Worm (Caenorhabditis elegans): ENCODE measurements around the gene C28A5.2.

The C28A5.2 gene

ce11 chrIII:4476806-4477205 lies 37.5 kb upstream of the C28A5.2 start:
- no peak for TF ChIP-seq hlh-30 (tag; optimal IDR thresholded peaks at IDR 0.05; ENCODE audit: insufficient read depth)
- TF ChIP-seq ztf-7 (tag; optimal IDR thresholded peaks at IDR 0.05) = no peak
- TF ChIP-seq lim-7 (GFP tag; IDR thresholded peaks at IDR 0.05) = no peak
- TF ChIP-seq hif-1 (tag; optimal IDR thresholded peaks at IDR 0.05) = no peak
- no peak for TF ChIP-seq nhr-237 (tag; optimal IDR thresholded peaks at IDR 0.05)
- 0 out of 2 replicates have a peak, but pooled peaks have one; percentile 33 for TF ChIP-seq tra-1 (GFP tag; IDR thresholded peaks at IDR 0.05)
- TF ChIP-seq ceh-28 (tag; optimal IDR thresholded peaks at IDR 0.05) = no peak
- TF ChIP-seq nhr-28 (tag; optimal IDR thresholded peaks at IDR 0.05) = no peak
- no peak for TF ChIP-seq R02D3.7 (tag; optimal IDR thresholded peaks at IDR 0.05)
- TF ChIP-seq F49E8.2 (tag; optimal IDR thresholded peaks at IDR 0.05; ENCODE audit: borderline replicate concordance) = peak; percentile 71
- no peak for TF ChIP-seq ceh-82 (tag; optimal IDR thresholded peaks at IDR 0.05)
- no peak for TF ChIP-seq ceh-44 (GFP tag; IDR thresholded peaks at IDR 0.05)
- TF ChIP-seq unc-130 (GFP tag; optimal IDR thresholded peaks at IDR 0.05) = peak; percentile 7
- TF ChIP-seq pha-4 (GFP tag; IDR thresholded peaks at IDR 0.05) = 0 out of 2 replicates have a peak, but pooled peaks have one; percentile 32
- TF ChIP-seq pha-4 (tag; optimal IDR thresholded peaks at IDR 0.05) = no peak
- TF ChIP-seq snpc-1.2 (GFP tag; IDR thresholded peaks at IDR 0.05) = peak; percentile 49; the same call in 1 of the 2 replicates
- TF ChIP-seq Y48G9A.11 (GFP tag; IDR thresholded peaks at IDR 0.05) = peak; percentile 53; the same call in 1 of the 2 replicates
- no peak for TF ChIP-seq gei-8 (GFP tag; optimal IDR thresholded peaks at IDR 0.05)
- no peak for TF ChIP-seq madf-9 (GFP tag; conservative IDR thresholded peaks at IDR 0.05)
- TF ChIP-seq ceh-62 (tag; optimal IDR thresholded peaks at IDR 0.05) = no peak
- no peak for TF ChIP-seq saeg-2 (GFP tag; IDR thresholded peaks at IDR 0.05)
- no peak for TF ChIP-seq mxl-3 (GFP tag; optimal IDR thresholded peaks at IDR 0.05)
- no peak for TF ChIP-seq daf-8 (GFP tag; IDR thresholded peaks at IDR 0.05)
- TF ChIP-seq aly-2 (tag; optimal IDR thresholded peaks at IDR 0.05) = no peak
- TF ChIP-seq tag-97 (GFP tag; IDR thresholded peaks at IDR 0.05) = no peak
- TF ChIP-seq Y5F2A.4 (GFP tag; optimal IDR thresholded peaks at IDR 0.05) = no peak
- no peak for TF ChIP-seq T20F7.1 (GFP tag; optimal IDR thresholded peaks at IDR 0.05)
- TF ChIP-seq lsy-2 (tag; optimal IDR thresholded peaks at IDR 0.05) = no peak
- no peak for TF ChIP-seq unc-39 (tag; optimal IDR thresholded peaks at IDR 0.05)
- no peak for TF ChIP-seq dve-1 (tag; optimal IDR thresholded peaks at IDR 0.05; ENCODE audit: insufficient read depth)
- TF ChIP-seq lin-38 (GFP tag; IDR thresholded peaks at IDR 0.05) = peak; percentile 57
- TF ChIP-seq fos-1 (tag; optimal IDR thresholded peaks at IDR 0.05) = no peak
- no peak for TF ChIP-seq mes-2 (tag; optimal IDR thresholded peaks at IDR 0.05; ENCODE audit: poor library complexity, severe bottlenecking)
- no peak for TF ChIP-seq zag-1 (tag; optimal IDR thresholded peaks at IDR 0.05)
- TF ChIP-seq madf-5 (GFP tag; IDR thresholded peaks at IDR 0.05) = 0 out of 4 replicates have a peak, but pooled peaks of 1 of the 2 experiments have one; percentile 21
- no peak for TF ChIP-seq php-3 (GFP tag; IDR thresholded peaks at IDR 0.05)
- TF ChIP-seq daf-16 (GFP tag; optimal IDR thresholded peaks at IDR 0.05) = no peak
- no peak for TF ChIP-seq daf-16 (tag; optimal IDR thresholded peaks at IDR 0.05)
- TF ChIP-seq dmd-6 (GFP tag; IDR thresholded peaks at IDR 0.05) = no peak
- TF ChIP-seq ces-1 (GFP tag; optimal IDR thresholded peaks at IDR 0.05) = no peak
- no peak for TF ChIP-seq nhr-102 (tag; optimal IDR thresholded peaks at IDR 0.05)
- TF ChIP-seq jun-1 (tag; optimal IDR thresholded peaks at IDR 0.05) = no peak
- TF ChIP-seq ama-1 (optimal IDR thresholded peaks at IDR 0.05) = no peak
- no peak for TF ChIP-seq fkh-10 (GFP tag; optimal IDR thresholded peaks at IDR 0.05)
- TF ChIP-seq lin-39 (tag; optimal IDR thresholded peaks at IDR 0.05) = no peak
- TF ChIP-seq egl-27 (tag; optimal IDR thresholded peaks at IDR 0.05) = no peak
- no peak for TF ChIP-seq D1046.2 (GFP tag; IDR thresholded peaks at IDR 0.05)
- TF ChIP-seq Y75B8A.6 (GFP tag; IDR thresholded peaks at IDR 0.05) = no peak
- TF ChIP-seq lin-13 (GFP tag; optimal IDR thresholded peaks at IDR 0.05) = no peak
- no peak for TF ChIP-seq duxl-1 (tag; optimal IDR thresholded peaks at IDR 0.05; ENCODE audit: poor library complexity)
- TF ChIP-seq dpl-1 (GFP tag; optimal IDR thresholded peaks at IDR 0.05) = no peak
- TF ChIP-seq pqm-1 (tag; optimal IDR thresholded peaks at IDR 0.05) = no peak
